Worm (Caenorhabditis elegans) whole organism, dauer: ENCODE measurements around the gene stau-1.

Experiments
- unc-62 ChIP-seq: sonication (generic microtip); optimal IDR thresholded peaks from 2 replicates; lab custom pipeline; 2017; ENCODE audit warnings: missing biosample characterization, missing genetic modification reagents, missing genetic modification characterization

Gene stau-1

DNA sequence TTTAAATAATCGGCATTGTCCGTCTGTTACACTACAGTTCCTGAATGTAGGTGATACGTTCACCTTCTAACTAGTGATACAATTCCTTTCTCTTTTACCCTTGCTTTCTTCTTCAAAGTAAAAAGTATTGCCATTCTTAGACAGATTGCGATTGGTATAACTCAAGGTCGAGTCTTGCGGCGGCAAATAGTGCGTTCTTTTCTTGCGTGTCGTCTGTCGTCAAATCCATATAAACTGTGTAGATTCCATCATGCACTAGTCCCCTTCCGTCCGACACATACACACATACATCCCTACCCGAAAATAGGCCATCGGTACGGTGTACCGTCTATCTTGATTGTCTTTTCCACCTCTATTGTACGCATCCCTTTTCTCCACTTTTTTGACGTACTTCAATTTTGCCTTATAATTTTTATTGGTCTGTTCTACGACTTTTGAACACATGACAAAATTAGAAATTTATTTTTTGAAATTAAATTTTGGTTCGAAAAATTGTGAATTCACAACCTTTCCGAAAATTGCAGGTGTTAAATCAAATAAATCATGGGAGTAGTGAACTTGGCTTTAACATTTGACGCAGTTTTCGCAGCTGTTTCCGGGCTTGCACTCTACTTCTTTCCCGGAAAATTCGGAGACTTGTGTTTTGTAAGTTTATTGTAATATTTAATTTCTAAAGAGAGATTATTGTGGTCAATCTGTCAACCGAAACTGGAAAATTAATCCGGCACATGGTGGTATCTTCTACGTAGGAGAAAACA lies 54.7 kb downstream of the stau-1 start, which contains the start of gene C44C1.1:
Gene C44C1.1, plus strand, starts transcription at position 525 of the 758 bp plus-strand sequence.
- TF ChIP-seq unc-62 (GFP tag; lab: Kevin White, UChicago): no peak

DNA sequence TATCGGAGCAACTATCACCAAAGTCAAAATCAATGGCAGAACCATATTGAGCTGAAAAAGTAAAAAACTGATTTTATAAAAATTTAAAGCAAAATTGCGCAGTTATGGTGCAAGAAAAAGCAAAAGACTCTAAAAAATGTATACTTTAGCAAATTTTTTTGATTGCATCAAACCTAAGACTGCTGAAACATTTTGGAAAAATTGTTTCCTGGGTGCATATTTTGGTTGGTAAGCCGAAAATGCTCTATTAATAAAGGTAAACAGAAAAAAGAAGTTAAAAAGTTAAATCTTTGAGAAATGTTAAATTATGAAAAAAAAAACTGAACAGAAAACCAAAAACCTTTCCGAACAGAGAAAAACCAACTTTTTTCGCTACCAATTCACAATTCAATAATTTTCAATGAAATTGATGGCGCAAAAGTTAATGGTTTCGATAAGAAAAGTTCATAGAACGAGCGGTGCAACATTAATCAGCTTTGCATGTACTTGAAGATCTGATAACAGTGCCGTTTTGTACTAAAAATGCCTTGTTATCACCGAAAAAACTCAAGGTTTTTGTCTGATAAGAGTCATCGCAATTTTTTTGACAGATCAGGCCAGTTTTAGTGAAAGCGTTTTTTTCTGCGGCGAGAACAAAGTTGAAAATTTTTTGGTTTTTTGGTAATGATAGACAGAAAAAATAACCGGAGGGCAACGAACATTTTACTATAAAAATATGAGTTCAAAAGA lies 57.0 kb downstream of the stau-1 start, which contains the start of gene abhd-3.2:
Gene abhd-3.2, minus strand, starts transcription at position 51 of the 729 bp plus-strand sequence.
- no peak for TF ChIP-seq unc-62 (GFP tag; lab: Kevin White, UChicago)
